Worm (Caenorhabditis elegans) whole organism, L4/young adult: ENCODE measurements around the gene str-16.

Experiments
- W03F9.2 ChIP-seq: fragments of 150-350 bp; optimal IDR thresholded peaks from 2 replicates; lab custom pipeline; 2014; ENCODE audit warnings: missing biosample characterization, missing genetic modification characterization
- dao-5 ChIP-seq: sonication (generic microtip); optimal IDR thresholded peaks from 2 replicates; lab custom pipeline; 2016; ENCODE audit warnings: missing genotype, missing genetic modification characterization, moderate library complexity, missing compliant biosample characterization
- him-1 ChIP-seq: sonication (generic microtip); optimal IDR thresholded peaks from 2 replicates; lab custom pipeline; 2016; ENCODE audit warnings: missing genotype, missing genetic modification reagents, missing genetic modification characterization, missing compliant biosample characterization

ce11 chrV:3288134-3288533 lies 51.5 kb downstream of the str-16 start:
- TF ChIP-seq him-1 (no peak), dao-5 (no peak), W03F9.2 (tag; lab: Kevin White, UChicago) (no peak)
